Fruit fly (Drosophila melanogaster) whole organism, wandering third instar larva: ENCODE measurements around the gene gammaCOP.

Experiments used
- Abd-B ChIP-seq: fragments of >200 bp; optimal IDR thresholded peaks from 2 replicates; lab custom pipeline; 2017; ENCODE audit warnings: missing biosample characterization, missing genetic modification characterization
- CrebA ChIP-seq: fragments of 200-800 bp; sonication (Bioruptor generic); optimal IDR thresholded peaks from 2 replicates; lab custom pipeline; 2016; ENCODE audit warnings: missing biosample characterization, mild to moderate bottlenecking, missing genetic modification characterization, borderline replicate concordance
- Dif ChIP-seq: fragments of 200-275, 200-300 bp; sonication (Bioruptor generic); optimal IDR thresholded peaks from 2 replicates; lab custom pipeline; 2018; ENCODE audit warnings: missing biosample characterization, missing genetic modification characterization; ENCODE audit not compliant: partially characterized antibody
- GATAd ChIP-seq: sonication (Bioruptor generic); optimal IDR thresholded peaks from 2 replicates; lab custom pipeline; 2016; ENCODE audit warnings: missing biosample characterization, missing genetic modification characterization
- Hr83 ChIP-seq: fragments of 200-300 bp; sonication (Bioruptor generic); optimal IDR thresholded peaks from 2 replicates; lab custom pipeline; 2016; ENCODE audit warnings: missing biosample characterization, mild to moderate bottlenecking, missing genetic modification characterization, moderate library complexity; ENCODE audit not compliant: poor library complexity, severe bottlenecking
- Jra ChIP-seq: sonication (Bioruptor generic); optimal IDR thresholded peaks from 2 replicates; lab custom pipeline; 2016; ENCODE audit warnings: missing biosample characterization, missing genetic modification characterization
- Mio ChIP-seq: sonication (Bioruptor generic); optimal IDR thresholded peaks from 2 replicates; lab custom pipeline; 2016; ENCODE audit warnings: missing biosample characterization, missing genetic modification characterization
- Myc ChIP-seq: fragments of >200 bp; optimal IDR thresholded peaks from 2 replicates; lab custom pipeline; 2017
- N ChIP-seq: fragments of >200 bp; optimal IDR thresholded peaks from 2 replicates; lab custom pipeline; 2018; ENCODE audit warnings: missing biosample characterization, missing external identifiers, missing genetic modification characterization
- Rel ChIP-seq, 2 experiments: fragments of 200-800 bp; sonication (Bioruptor generic) in 1 of 2; optimal IDR thresholded peaks; 2 replicates in 1 of 2; 3 replicates in 1 of 2; lab custom pipeline; 2016 to 2019; ENCODE audit warnings: mild to moderate bottlenecking in 2 of 2, missing biosample characterization in 2 of 2, missing genetic modification characterization in 2 of 2, moderate library complexity in 1 of 2
- Vsx2 ChIP-seq: fragments of 200-300, 225-300 bp; sonication (Bioruptor generic); optimal IDR thresholded peaks from 2 replicates; lab custom pipeline; 2018; ENCODE audit warnings: missing biosample characterization, missing genetic modification characterization; ENCODE audit not compliant: partially characterized antibody
- brk ChIP-seq: fragments of 200-800 bp; sonication (Bioruptor generic); optimal IDR thresholded peaks from 2 replicates; lab custom pipeline; 2016; ENCODE audit warnings: missing biosample characterization, mild to moderate bottlenecking, missing genetic modification characterization
- dmrt93B ChIP-seq: fragments of 200-800 bp; sonication (Bioruptor generic); optimal IDR thresholded peaks from 2 replicates; lab custom pipeline; 2018; ENCODE audit warnings: missing biosample characterization, mild to moderate bottlenecking, missing genetic modification characterization
- dsf ChIP-seq: sonication (Bioruptor generic); optimal IDR thresholded peaks from 2 replicates; lab custom pipeline; 2016; ENCODE audit warnings: missing biosample characterization, missing genetic modification characterization, borderline replicate concordance
- ey ChIP-seq: fragments of 200-800 bp; sonication (Bioruptor generic); optimal IDR thresholded peaks from 2 replicates; lab custom pipeline; 2016; ENCODE audit warnings: missing biosample characterization, missing genetic modification characterization
- foxo ChIP-seq, 2 experiments: fragments of 200-800 bp; sonication (Bioruptor generic); optimal IDR thresholded peaks; 2 replicates in 1 of 2; 3 replicates in 1 of 2; lab custom pipeline; 2016 to 2017; ENCODE audit warnings: missing biosample characterization in 2 of 2, missing genetic modification characterization in 2 of 2
- fru ChIP-seq: fragments of 200-800 bp; sonication (Bioruptor generic); optimal IDR thresholded peaks from 3 replicates; lab custom pipeline; 2016; ENCODE audit warnings: missing biosample characterization, mild to moderate bottlenecking, missing genetic modification characterization
- h ChIP-seq: fragments of 200-800 bp; sonication (Bioruptor generic); optimal IDR thresholded peaks from 3 replicates; lab custom pipeline; 2016; ENCODE audit warnings: missing biosample characterization, mild to moderate bottlenecking, missing genetic modification characterization
- jim ChIP-seq: fragments of 175-275, 200-325 bp; sonication (Bioruptor generic); optimal IDR thresholded peaks from 2 replicates; lab custom pipeline; 2016; ENCODE audit warnings: missing biosample characterization, mild to moderate bottlenecking, missing genetic modification characterization
- pan ChIP-seq: fragments of >200 bp; optimal IDR thresholded peaks from 2 replicates; lab custom pipeline; 2017
- psq ChIP-seq: fragments of 200-800 bp; sonication (Bioruptor generic); optimal IDR thresholded peaks from 3 replicates; lab custom pipeline; 2017; ENCODE audit warnings: missing biosample characterization, mild to moderate bottlenecking, missing genetic modification characterization, moderate library complexity
- sage ChIP-seq: fragments of 200-800 bp; sonication (Bioruptor generic); optimal IDR thresholded peaks from 2 replicates; lab custom pipeline; 2016; ENCODE audit warnings: missing biosample characterization, mild to moderate bottlenecking, missing genetic modification characterization
- tai ChIP-seq: sonication (Bioruptor generic); optimal IDR thresholded peaks from 2 replicates; lab custom pipeline; 2016; ENCODE audit warnings: missing biosample characterization, missing genetic modification characterization
- usp ChIP-seq: fragments of >200 bp; optimal IDR thresholded peaks from 2 replicates; lab custom pipeline; 2017; ENCODE audit warnings: missing biosample characterization, missing genetic modification characterization
- woc ChIP-seq: sonication (Bioruptor generic); optimal IDR thresholded peaks from 2 replicates; lab custom pipeline; 2016; ENCODE audit warnings: missing biosample characterization, mild to moderate bottlenecking, missing genetic modification characterization

Gene gammaCOP

dm6 chr3R:31617801-31618200 lies 45.9 kb downstream of the gammaCOP start, which contains the start of gene pasha:
pasha (plus strand) TSS chr3R:31617977.
- TF ChIP-seq Rel (GFP tag; optimal IDR thresholded peaks at IDR 0.05; lab: Kevin White, UChicago) (no peak), Rel (tag; optimal IDR thresholded peaks at IDR 0.05; lab: Kevin White, UChicago) (peak; percentile 38), Dif (GFP tag; lab: Kevin White, UChicago) (no peak), tai (no peak), jim (no peak), dsf (GFP tag; lab: Kevin White, UChicago) (no peak), sage (GFP tag; lab: Kevin White, UChicago) (peak; percentile 4)
- TF ChIP-seq, all 38 proteins: peak for 2

DNA sequence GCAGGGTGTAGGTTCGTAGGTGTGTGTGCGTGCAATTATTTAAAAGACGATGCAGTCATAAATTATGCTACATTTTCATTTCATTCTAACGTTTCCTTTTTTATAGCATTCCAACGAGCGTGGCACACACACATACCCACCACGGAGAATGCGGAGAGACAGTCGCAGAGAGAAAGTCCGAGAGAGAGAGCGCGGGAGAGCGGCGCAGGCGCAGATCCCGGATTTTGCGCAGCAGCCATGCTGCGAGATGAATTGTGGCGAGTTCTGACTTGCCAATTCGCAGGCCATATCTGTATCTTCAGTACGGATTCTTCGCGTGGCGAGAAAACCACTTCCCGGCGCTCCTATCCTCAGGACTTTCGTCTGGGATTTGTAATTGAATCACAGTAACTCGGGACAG lies 49.9 kb downstream of the gammaCOP start, which contains the start of gene kek6:
Gene kek6 (plus strand): TSS at position 323 of the 400 bp plus-strand sequence.
- TF ChIP-seq foxo (GFP tag; optimal IDR thresholded peaks at IDR 0.05; lab: Kevin White, UChicago) (no peak), Jra (no peak), Vsx2 (GFP tag; lab: Kevin White, UChicago) (no peak), Dif (GFP tag; lab: Kevin White, UChicago) (peak; percentile 23), N (no peak)

DNA sequence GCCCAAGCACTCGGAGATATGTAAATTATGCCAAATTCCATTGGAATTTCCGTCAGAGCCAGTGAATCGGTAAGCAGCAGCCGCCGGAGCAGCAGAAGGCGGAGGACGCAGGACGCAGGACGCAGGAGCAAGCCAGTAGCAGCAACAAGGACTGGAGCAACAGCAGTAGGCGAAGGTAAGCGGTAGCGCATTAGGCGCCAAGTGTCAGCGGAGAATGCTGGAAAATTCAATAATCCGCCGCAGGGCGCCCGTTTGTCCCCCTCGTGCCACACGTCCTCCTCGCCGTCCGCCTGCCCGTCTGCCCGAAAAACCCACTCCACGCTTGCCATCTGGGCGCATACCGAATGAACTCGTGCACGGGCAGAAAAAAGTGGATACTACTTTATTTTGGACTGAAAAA lies 50.7 kb downstream of the gammaCOP start:
- no peak for TF ChIP-seq Jra
- TF ChIP-seq woc (GFP tag; lab: Kevin White, UChicago): no peak
- TF ChIP-seq CrebA (GFP tag; lab: Kevin White, UChicago): no peak
- TF ChIP-seq foxo (GFP tag; optimal IDR thresholded peaks at IDR 0.05; lab: Kevin White, UChicago): no peak
- no peak for TF ChIP-seq pan (lab: Kevin White, UChicago)
- no peak for TF ChIP-seq N
- TF ChIP-seq usp: no peak
- TF ChIP-seq dmrt93B (GFP tag; lab: Kevin White, UChicago): no peak
- no peak for TF ChIP-seq brk (GFP tag; lab: Kevin White, UChicago)
- TF ChIP-seq ey (GFP tag; lab: Kevin White, UChicago): no peak
- no peak for TF ChIP-seq psq (GFP tag; lab: Kevin White, UChicago)
- TF ChIP-seq fru (GFP tag; lab: Kevin White, UChicago): no peak
- TF ChIP-seq Mio: no peak
- TF ChIP-seq tai: no peak
- no peak for TF ChIP-seq Abd-B (GFP tag; lab: Kevin White, UChicago)
- TF ChIP-seq GATAd (GFP tag; lab: Kevin White, UChicago): no peak
- TF ChIP-seq h (GFP tag; lab: Kevin White, UChicago): no peak
- TF ChIP-seq Hr83 (GFP tag; lab: Kevin White, UChicago): no peak
- no peak for TF ChIP-seq Myc (lab: Kevin White, UChicago)
